Fruit fly (Drosophila melanogaster): ENCODE results near the gene Ddrgk1.
A peak's percentile ranks its signal among the peaks of the same experiment; 100 is the strongest.

Gene Ddrgk1

dm6 chr3R:21184373-21185132 lies 30.3 kb upstream of the Ddrgk1 start (continued):
- no peak for TF ChIP-seq ss (GFP tag; optimal IDR thresholded peaks at IDR 0.05)
- no peak for TF ChIP-seq CG16779 (tag; optimal IDR thresholded peaks at IDR 0.05)
- no peak for TF ChIP-seq CG15336 (GFP tag; IDR thresholded peaks at IDR 0.05)
- peak; percentile 82 for TF ChIP-seq fkh (GFP tag; optimal IDR thresholded peaks at IDR 0.05)
- TF ChIP-seq CG6808 (GFP tag; optimal IDR thresholded peaks at IDR 0.05) = peak; percentile 8
- peak; percentile 53 for TF ChIP-seq Hr4 (GFP tag; optimal IDR thresholded peaks at IDR 0.05)
- peak; percentile 50 for TF ChIP-seq topi (GFP tag; optimal IDR thresholded peaks at IDR 0.05)
- TF ChIP-seq CG10631 (GFP tag; optimal IDR thresholded peaks at IDR 0.05) = no peak
- peak; percentile 15 for TF ChIP-seq acj6 (GFP tag; optimal IDR thresholded peaks at IDR 0.05)
- TF ChIP-seq CG8119 (GFP tag; IDR thresholded peaks at IDR 0.05) = no peak
- TF ChIP-seq CG3032 (tag; optimal IDR thresholded peaks at IDR 0.05) = peak; percentile 50
- TF ChIP-seq CG7368 (GFP tag; optimal IDR thresholded peaks at IDR 0.05) = no peak
- TF ChIP-seq dsx (GFP tag; optimal IDR thresholded peaks at IDR 0.05; ENCODE audit: poor library complexity, severe bottlenecking) = peak; percentile 16
- peak; percentile 6 for TF ChIP-seq fd59A (GFP tag; optimal IDR thresholded peaks at IDR 0.05)
- peak; percentile 57 for TF ChIP-seq pdm3 (GFP tag; optimal IDR thresholded peaks at IDR 0.05)
- peak; percentile 16 for TF ChIP-seq CG8319 (GFP tag; optimal IDR thresholded peaks at IDR 0.05)
- TF ChIP-seq dac (GFP tag; optimal IDR thresholded peaks at IDR 0.05) = peak; percentile 56

DNA sequence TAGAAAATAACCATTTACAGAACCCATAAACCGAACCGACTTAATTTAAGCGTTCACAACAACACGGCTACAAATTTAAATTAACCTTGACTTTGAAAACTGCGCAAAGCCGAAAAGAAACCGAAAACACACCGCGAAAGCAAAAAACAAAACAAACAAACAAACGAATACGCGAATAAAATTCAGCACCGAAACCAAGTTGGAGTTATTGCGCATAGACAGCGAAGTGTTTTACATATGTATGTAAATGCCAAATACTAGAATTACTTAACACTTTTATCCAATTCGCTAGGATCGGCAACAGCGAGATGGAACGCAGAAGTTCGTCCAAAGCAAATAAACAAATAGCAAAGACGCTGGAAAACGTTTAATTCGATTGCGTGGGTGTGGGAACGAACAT lies 29.2 kb upstream of the Ddrgk1 start:
- TF ChIP-seq CG11294 (GFP tag; IDR thresholded peaks at IDR 0.05) (no peak), CG1621 (tag; optimal IDR thresholded peaks at IDR 0.05) (no peak), Blimp-1 (GFP tag; optimal IDR thresholded peaks at IDR 0.05) (peak; percentile 0), svp (GFP tag) (no peak), fkh (GFP tag; optimal IDR thresholded peaks at IDR 0.05) (peak; percentile 19), CG4318 (GFP tag; optimal IDR thresholded peaks at IDR 0.05) (no peak), CG6792 (GFP tag; optimal IDR thresholded peaks at IDR 0.05) (no peak), CG8632 (GFP tag; optimal IDR thresholded peaks at IDR 0.05) (no peak)

DNA sequence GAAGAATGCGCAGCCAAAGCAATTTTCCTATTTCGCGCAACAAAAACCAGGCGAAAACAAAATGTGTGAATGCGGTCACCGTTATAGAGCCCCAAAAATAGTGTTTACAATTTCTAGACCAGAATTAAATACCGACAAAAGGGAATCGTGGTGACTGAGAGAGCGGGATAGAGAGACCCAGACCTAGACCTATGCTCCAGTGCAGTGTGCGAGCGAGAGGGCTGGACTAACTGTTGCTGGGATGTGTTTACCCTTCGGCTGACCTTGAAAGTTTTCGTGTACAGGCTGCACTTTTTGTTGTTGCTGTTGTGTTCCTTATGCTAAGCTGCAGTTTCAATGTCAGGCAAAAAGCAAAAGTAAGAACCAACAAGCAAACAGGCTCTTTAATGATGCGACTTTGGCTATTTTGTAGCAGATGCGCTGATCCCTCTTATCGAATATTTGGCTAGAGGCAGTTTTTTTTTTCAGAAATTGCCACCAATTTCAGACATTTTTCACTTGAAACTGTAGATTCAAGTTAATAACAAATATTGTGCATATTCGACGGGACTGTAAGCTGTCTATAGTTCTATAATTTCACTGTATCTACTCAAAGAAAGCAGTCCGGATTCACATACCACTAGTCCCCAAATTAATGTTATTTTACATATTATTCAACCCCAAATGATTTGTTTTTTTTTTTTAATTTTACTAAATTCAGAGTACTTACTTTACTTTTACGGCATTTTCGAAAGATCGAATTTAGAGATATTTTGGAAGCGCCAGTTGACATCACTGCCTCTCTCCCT lies 28.1 kb upstream of the Ddrgk1 start:
- no peak for TF ChIP-seq achi (GFP tag; optimal IDR thresholded peaks at IDR 0.05)
- no peak for TF ChIP-seq Hr38 (GFP tag; optimal IDR thresholded peaks at IDR 0.05)
- peak in 1 of 2 experiments; percentile 52 for TF ChIP-seq salr (GFP tag; optimal IDR thresholded peaks at IDR 0.05)
- TF ChIP-seq CG4318 (GFP tag; optimal IDR thresholded peaks at IDR 0.05) = peak; percentile 16
- TF ChIP-seq CG11902 (GFP tag; optimal IDR thresholded peaks at IDR 0.05) = peak; percentile 1
- no peak for TF ChIP-seq dsx (GFP tag; optimal IDR thresholded peaks at IDR 0.05; ENCODE audit: poor library complexity, severe bottlenecking)
- peak; percentile 33 for TF ChIP-seq OdsH (GFP tag; optimal IDR thresholded peaks at IDR 0.05)
- TF ChIP-seq Blimp-1 (GFP tag; optimal IDR thresholded peaks at IDR 0.05) = peak; percentile 93
- no peak for TF ChIP-seq CG10631 (GFP tag; optimal IDR thresholded peaks at IDR 0.05)
- peak; percentile 56 for TF ChIP-seq Eip75B (GFP tag; optimal IDR thresholded peaks at IDR 0.05)
- TF ChIP-seq CG6808 (GFP tag; optimal IDR thresholded peaks at IDR 0.05) = peak; percentile 55
- TF ChIP-seq Smox (GFP tag; optimal IDR thresholded peaks at IDR 0.05) = peak; percentile 49
- peak; percentile 29 to 74 for TF ChIP-seq ss (GFP tag; optimal IDR thresholded peaks at IDR 0.05)
- peak; percentile 48 for TF ChIP-seq spab (GFP tag; optimal IDR thresholded peaks at IDR 0.05)
- peak; percentile 58 for TF ChIP-seq CG31627 (GFP tag; optimal IDR thresholded peaks at IDR 0.05)
- TF ChIP-seq net (GFP tag; optimal IDR thresholded peaks at IDR 0.05) = peak; percentile 4
- TF ChIP-seq Ets96B (tag; optimal IDR thresholded peaks at IDR 0.05) = no peak
- TF ChIP-seq CG11762 (GFP tag; optimal IDR thresholded peaks at IDR 0.05; ENCODE audit: insufficient read depth) = no peak
- TF ChIP-seq Hr4 (GFP tag; optimal IDR thresholded peaks at IDR 0.05) = peak; percentile 28
- peak; percentile 44; the same call in 1 of the 2 replicates for TF ChIP-seq CG15336 (GFP tag; IDR thresholded peaks at IDR 0.05)
- no peak for TF ChIP-seq fd85E (GFP tag; optimal IDR thresholded peaks at IDR 0.05)
- peak; percentile 55 for TF ChIP-seq Sox102F (GFP tag; optimal IDR thresholded peaks at IDR 0.05)
- TF ChIP-seq CG6276 (GFP tag; optimal IDR thresholded peaks at IDR 0.05) = peak; percentile 40
- peak; percentile 19 for TF ChIP-seq fd59A (GFP tag; optimal IDR thresholded peaks at IDR 0.05)
- no peak for TF ChIP-seq CG8632 (GFP tag; optimal IDR thresholded peaks at IDR 0.05)
- TF ChIP-seq acj6 (GFP tag; optimal IDR thresholded peaks at IDR 0.05) = peak; percentile 34
- TF ChIP-seq dac (GFP tag; optimal IDR thresholded peaks at IDR 0.05) = no peak
- peak; percentile 18 for TF ChIP-seq fkh (GFP tag; optimal IDR thresholded peaks at IDR 0.05)
- TF ChIP-seq topi (GFP tag; optimal IDR thresholded peaks at IDR 0.05) = peak; percentile 64
- TF ChIP-seq pdm3 (GFP tag; optimal IDR thresholded peaks at IDR 0.05) = peak; percentile 43
- no peak for TF ChIP-seq CG16779 (tag; optimal IDR thresholded peaks at IDR 0.05)
- no peak for TF ChIP-seq CG11294 (GFP tag; IDR thresholded peaks at IDR 0.05)
- TF ChIP-seq CG6792 (GFP tag; optimal IDR thresholded peaks at IDR 0.05) = no peak
- no peak for TF ChIP-seq eg (GFP tag; IDR thresholded peaks at IDR 0.05)
- TF ChIP-seq Gug (GFP tag; IDR thresholded peaks at IDR 0.05) = no peak

Data from whole organism, prepupa.